Fruit fly (Drosophila melanogaster) whole organism, embryonic: Measurements from ENCODE around the gene Acbp6.

Source experiments
- Abd-B ChIP-seq: fragments of 200-800 bp; sonication (Bioruptor generic); optimal IDR thresholded peaks from 2 replicates; lab custom pipeline; 2018; ENCODE audit warnings: missing biosample characterization, mild to moderate bottlenecking, missing genetic modification characterization, moderate library complexity
- B-H1 ChIP-seq: fragments of 200-800 bp; sonication (Bioruptor generic); IDR thresholded peaks from 3 replicates; pipeline ENCODE4 v1.3.6; 2022; ENCODE audit warnings: missing biosample characterization, missing genetic modification characterization
- B-H2 ChIP-seq: fragments of 200-800 bp; sonication (Bioruptor generic); optimal IDR thresholded peaks from 2 replicates; lab custom pipeline; 2018; ENCODE audit warnings: missing biosample characterization, mild to moderate bottlenecking, missing genetic modification characterization
- CG10321 ChIP-seq: fragments of 200-800 bp; sonication (Bioruptor generic); IDR thresholded peaks from 2 replicates; pipeline ENCODE4 v1.3.6; 2022; ENCODE audit warnings: missing biosample characterization, missing genetic modification characterization
- CG14014 ChIP-seq: fragments of 200-800 bp; sonication (Bioruptor generic); IDR thresholded peaks from 2 replicates; pipeline ENCODE4 v1.3.6; 2022; ENCODE audit warnings: missing biosample characterization, missing genetic modification characterization
- CG14860 ChIP-seq: fragments of 200-800 bp; sonication (Bioruptor generic); IDR thresholded peaks from 3 replicates; pipeline ENCODE4 v1.3.6; 2022; ENCODE audit warnings: missing biosample characterization, missing genetic modification characterization; ENCODE audit not compliant: partially characterized antibody
- CG15514 ChIP-seq: fragments of 200-800 bp; sonication (Bioruptor generic); optimal IDR thresholded peaks from 3 replicates; lab custom pipeline; 2017; ENCODE audit warnings: missing biosample characterization, missing genetic modification characterization, mild to moderate bottlenecking, moderate library complexity, missing genetic modification reagents
- CG15696 ChIP-seq: fragments of 200-800 bp; sonication (Bioruptor generic); optimal IDR thresholded peaks from 2 replicates; lab custom pipeline; 2019; ENCODE audit warnings: missing biosample characterization, mild to moderate bottlenecking, missing genetic modification characterization, moderate library complexity
- CG1603 ChIP-seq: fragments of 200-800 bp; sonication (Bioruptor generic); optimal IDR thresholded peaks from 2 replicates; lab custom pipeline; 2019; ENCODE audit warnings: missing biosample characterization, mild to moderate bottlenecking, missing genetic modification characterization, moderate library complexity
- CG18476 ChIP-seq: fragments of 200-800 bp; sonication (Bioruptor generic); optimal IDR thresholded peaks from 2 replicates; lab custom pipeline; 2016; ENCODE audit warnings: missing biosample characterization, mild to moderate bottlenecking, missing genetic modification characterization
- CG2129 ChIP-seq: fragments of 200-800 bp; sonication (Bioruptor generic); IDR thresholded peaks from 2 replicates; pipeline ENCODE4 v1.3.6; 2022; ENCODE audit warnings: missing biosample characterization, missing genetic modification characterization; ENCODE audit not compliant: partially characterized antibody
- CG2712 ChIP-seq: fragments of 200-800 bp; optimal IDR thresholded peaks from 3 replicates; lab custom pipeline; 2019; ENCODE audit warnings: missing biosample characterization, mild to moderate bottlenecking, missing genetic modification characterization, moderate library complexity
- CG33557 ChIP-seq: fragments of 200-800 bp; sonication (Bioruptor generic); optimal IDR thresholded peaks from 2 replicates; lab custom pipeline; 2019; ENCODE audit warnings: missing biosample characterization, mild to moderate bottlenecking, missing genetic modification characterization, moderate library complexity
- CG3995 ChIP-seq: fragments of 200-800 bp; sonication (Bioruptor generic); optimal IDR thresholded peaks from 3 replicates; lab custom pipeline; 2016; ENCODE audit warnings: missing biosample characterization, missing genetic modification characterization
- CG43689 ChIP-seq: fragments of 200-800 bp; sonication (Bioruptor generic); IDR thresholded peaks from 2 replicates; pipeline ENCODE4 v1.3.6; 2022; ENCODE audit warnings: missing biosample characterization, missing genetic modification characterization
- CG6689 ChIP-seq: fragments of 200-800 bp; sonication (Bioruptor generic); IDR thresholded peaks from 2 replicates; pipeline ENCODE4 v1.3.6; 2022; ENCODE audit warnings: missing biosample characterization, missing genetic modification characterization
- CG7928 ChIP-seq: fragments of 200-800 bp; sonication (Bioruptor generic); optimal IDR thresholded peaks from 2 replicates; lab custom pipeline; 2017; ENCODE audit warnings: missing biosample characterization, mild to moderate bottlenecking, missing genetic modification characterization
- CG8089 ChIP-seq: fragments of 200-800 bp; sonication (Bioruptor generic); optimal IDR thresholded peaks from 3 replicates; lab custom pipeline; 2016; ENCODE audit warnings: missing biosample characterization, missing genetic modification characterization
- CG8944 ChIP-seq: fragments of 200-800 bp; sonication (Bioruptor generic); optimal IDR thresholded peaks from 3 replicates; lab custom pipeline; 2016; ENCODE audit warnings: missing biosample characterization, missing genetic modification characterization
- CG9215 ChIP-seq: fragments of 200-800 bp; sonication (Bioruptor generic); IDR thresholded peaks from 2 replicates; pipeline ENCODE4 v1.3.6; 2022; ENCODE audit warnings: missing biosample characterization, missing genetic modification characterization
- CG9727 ChIP-seq: fragments of 200-800 bp; sonication (Bioruptor generic); optimal IDR thresholded peaks from 3 replicates; lab custom pipeline; 2017; ENCODE audit warnings: missing biosample characterization, mild to moderate bottlenecking, missing genetic modification characterization
- CrebB ChIP-seq: fragments of 200-800 bp; sonication (Bioruptor generic); optimal IDR thresholded peaks from 3 replicates; lab custom pipeline; 2018; ENCODE audit warnings: missing biosample characterization, mild to moderate bottlenecking, missing genetic modification characterization
- Dp ChIP-seq: fragments of 200-800 bp; sonication (Bioruptor generic); optimal IDR thresholded peaks from 2 replicates; lab custom pipeline; 2018; ENCODE audit warnings: missing biosample characterization, mild to moderate bottlenecking, missing genetic modification characterization, moderate library complexity
- HmgD ChIP-seq: fragments of 200-800 bp; sonication (Bioruptor generic); optimal IDR thresholded peaks from 3 replicates; lab custom pipeline; 2016; ENCODE audit warnings: missing biosample characterization, missing genetic modification characterization
- Hmx ChIP-seq: fragments of 200-800 bp; sonication (Bioruptor generic); optimal IDR thresholded peaks from 2 replicates; lab custom pipeline; 2016; ENCODE audit warnings: missing biosample characterization, missing genetic modification characterization
- Hr3 ChIP-seq: fragments of 200-800 bp; sonication (Bioruptor generic); optimal IDR thresholded peaks from 3 replicates; lab custom pipeline; 2016; ENCODE audit warnings: missing biosample characterization, missing genetic modification characterization
- Hr39 ChIP-seq: fragments of >200 bp; optimal IDR thresholded peaks from 2 replicates; lab custom pipeline; 2017
- Poxn ChIP-seq: fragments of 200-800 bp; sonication (Bioruptor generic); IDR thresholded peaks from 2 replicates; pipeline ENCODE4 v1.3.6; 2022; ENCODE audit warnings: missing biosample characterization, missing genetic modification characterization
- Ptx1 ChIP-seq: fragments of 200-800 bp; sonication (Bioruptor generic); IDR thresholded peaks from 2 replicates; pipeline ENCODE4 v1.3.6; 2022; ENCODE audit warnings: missing biosample characterization, missing genetic modification characterization
- amos ChIP-seq: fragments of 200-800 bp; sonication (Bioruptor generic); IDR thresholded peaks from 2 replicates; pipeline ENCODE4 v1.3.6; 2022; ENCODE audit warnings: missing biosample characterization, missing genetic modification characterization; ENCODE audit not compliant: partially characterized antibody
- chm ChIP-seq: fragments of 200-800 bp; sonication (Bioruptor generic); IDR thresholded peaks from 2 replicates; pipeline ENCODE4 v1.3.6; 2022; ENCODE audit warnings: missing biosample characterization, missing genetic modification characterization
- crp ChIP-seq, 2 experiments: fragments of 200-800 bp; sonication (Bioruptor generic); optimal IDR thresholded peaks; 2 replicates in 1 of 2; 3 replicates in 1 of 2; lab custom pipeline; 2017; ENCODE audit warnings: missing biosample characterization in 2 of 2, missing genetic modification characterization in 2 of 2, mild to moderate bottlenecking in 1 of 2, moderate library complexity in 1 of 2
- esg ChIP-seq: fragments of 200-800 bp; sonication (Bioruptor generic); conservative IDR thresholded peaks from 2 replicates; pipeline ENCODE4 v1.3.6; 2022; ENCODE audit warnings: missing biosample characterization, missing genetic modification characterization
- fd64A ChIP-seq: fragments of 200-800 bp; sonication (Bioruptor generic); optimal IDR thresholded peaks from 3 replicates; lab custom pipeline; 2018; ENCODE audit warnings: missing biosample characterization, mild to moderate bottlenecking, missing genetic modification characterization
- gem ChIP-seq: fragments of 200-800 bp; sonication (Bioruptor generic); optimal IDR thresholded peaks from 2 replicates; lab custom pipeline; 2019; ENCODE audit warnings: missing biosample characterization, mild to moderate bottlenecking, missing genetic modification characterization, moderate library complexity
- hkb ChIP-seq, 2 experiments: fragments of 200-800 bp in 1 of 2; fragments of >200 bp in 1 of 2; sonication (Bioruptor generic) in 1 of 2; IDR thresholded peaks in 1 of 2; optimal IDR thresholded peaks in 1 of 2; 2 replicates each; pipeline versions ENCODE4 v1.3.6 to Lab custom; 2017 to 2022; ENCODE audit warnings: missing biosample characterization in 1 of 2, missing genetic modification characterization in 1 of 2
- maf-S ChIP-seq: fragments of 200-800 bp; sonication (Bioruptor generic); optimal IDR thresholded peaks from 2 replicates; lab custom pipeline; 2016; ENCODE audit warnings: missing biosample characterization, missing genetic modification characterization
- otp ChIP-seq: fragments of 200-800 bp; sonication (Bioruptor generic); IDR thresholded peaks from 3 replicates; pipeline ENCODE4, ENCODE4 v1.3.6; 2022; ENCODE audit warnings: missing biosample characterization, missing genetic modification characterization
- pan ChIP-seq, 4 experiments: fragments of >200 bp in 3 of 4; fragments of 200-800 bp in 1 of 4; sonication (Bioruptor generic) in 1 of 4; optimal IDR thresholded peaks in 3 of 4; IDR thresholded peaks in 1 of 4; 2 replicates each; pipeline versions ENCODE4 v1.3.6 to Lab custom; 2017 to 2022; ENCODE audit warnings: missing biosample characterization in 2 of 4, missing genetic modification characterization in 2 of 4, mixed read lengths in 1 of 4
- schlank ChIP-seq: fragments of 200-800 bp; sonication (Bioruptor generic); optimal IDR thresholded peaks from 2 replicates; lab custom pipeline; 2018; ENCODE audit warnings: missing biosample characterization, mild to moderate bottlenecking, missing genetic modification characterization
- sd ChIP-seq: fragments of 200-800 bp; sonication (Bioruptor generic); optimal IDR thresholded peaks from 3 replicates; lab custom pipeline; 2018; ENCODE audit warnings: missing biosample characterization, mild to moderate bottlenecking, missing genetic modification characterization, moderate library complexity
- slp2 ChIP-seq: fragments of 200-800 bp; sonication (Bioruptor generic); optimal IDR thresholded peaks from 2 replicates; lab custom pipeline; 2016; ENCODE audit warnings: missing biosample characterization, missing genetic modification characterization
- sqz ChIP-seq: fragments of 200-800 bp; sonication (Bioruptor generic); optimal IDR thresholded peaks from 3 replicates; lab custom pipeline; 2018; ENCODE audit warnings: missing biosample characterization, mild to moderate bottlenecking, missing genetic modification characterization
- sug ChIP-seq: fragments of 200-800 bp; optimal IDR thresholded peaks from 2 replicates; lab custom pipeline; 2019; ENCODE audit warnings: missing biosample characterization, mild to moderate bottlenecking, missing genetic modification characterization, moderate library complexity
- tap ChIP-seq: fragments of 200-800 bp; optimal IDR thresholded peaks from 3 replicates; lab custom pipeline; 2019; ENCODE audit warnings: missing biosample characterization, mild to moderate bottlenecking, missing genetic modification characterization, moderate library complexity
- tio ChIP-seq: fragments of 200-800 bp; sonication (Bioruptor generic); optimal IDR thresholded peaks from 2 replicates; lab custom pipeline; 2017; ENCODE audit warnings: missing biosample characterization, missing genetic modification characterization, inconsistent platforms
- tll ChIP-seq, 2 experiments: fragments of 200-800 bp in 1 of 2; fragments of >200 bp in 1 of 2; sonication (Bioruptor generic) in 1 of 2; optimal IDR thresholded peaks; 2 replicates each; lab custom pipeline; 2017 to 2019; ENCODE audit warnings: missing biosample characterization in 2 of 2, missing genetic modification characterization in 2 of 2, mild to moderate bottlenecking in 1 of 2, moderate library complexity in 1 of 2
- toy ChIP-seq: fragments of 200-800 bp; sonication (Bioruptor generic); IDR thresholded peaks from 2 replicates; pipeline ENCODE4 v1.3.6; 2022; ENCODE audit warnings: missing biosample characterization, missing genetic modification characterization
- z ChIP-seq: fragments of 200-800 bp; sonication (Bioruptor generic); IDR thresholded peaks from 3 replicates; pipeline ENCODE4 v1.3.6; 2022; ENCODE audit warnings: missing biosample characterization, missing genetic modification characterization
- zfh1 ChIP-seq: fragments of 200-800 bp; sonication (Bioruptor generic); IDR thresholded peaks from 3 replicates; pipeline ENCODE4 v1.3.6; 2022; ENCODE audit warnings: missing biosample characterization, missing genetic modification characterization

The Acbp6 gene

DNA sequence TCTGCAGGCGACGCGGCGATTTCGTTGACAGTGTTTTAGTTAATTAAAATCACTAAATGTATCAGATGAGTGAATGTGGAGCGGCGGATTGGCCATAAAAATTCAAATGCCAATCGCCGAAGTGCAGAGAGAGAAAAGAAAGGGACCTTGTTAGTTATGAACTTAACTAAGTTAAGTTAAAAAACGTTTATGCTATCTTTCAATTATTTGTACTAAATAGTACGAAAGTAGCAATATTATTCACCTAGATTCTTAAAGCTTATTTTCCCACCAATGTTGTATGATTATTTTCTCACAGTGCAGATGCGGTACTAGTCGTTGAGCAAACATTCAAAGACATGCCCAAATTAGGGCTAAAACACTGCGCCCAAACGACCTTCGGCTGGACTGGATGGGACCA is 37.9 kb upstream of the Acbp6 start (continued):
- TF ChIP-seq sug (tag; lab: Kevin White, UChicago): no peak
- TF ChIP-seq zfh1 (GFP tag; lab: Robert Waterston, UW): peak; percentile 73
- TF ChIP-seq CG18476 (GFP tag; lab: Kevin White, UChicago): peak; percentile 34
- TF ChIP-seq CG15514 (GFP tag; lab: Kevin White, UChicago): peak; percentile 30
- TF ChIP-seq tap: peak; percentile 83
- peak; percentile 38; the same call in 1 of the 2 replicates for TF ChIP-seq chm (GFP tag; lab: Robert Waterston, UW)
- TF ChIP-seq crp (GFP tag; optimal IDR thresholded peaks at IDR 0.05; lab: Kevin White, UChicago): no peak
- no peak for TF ChIP-seq tll (GFP tag; optimal IDR thresholded peaks at IDR 0.05; lab: Kevin White, UChicago)
- TF ChIP-seq Ptx1 (GFP tag; lab: Robert Waterston, UW): peak; percentile 76
- no peak for TF ChIP-seq CG14860 (GFP tag; lab: Robert Waterston, UW)
- TF ChIP-seq CG6689: peak; percentile 78
- peak; percentile 18 for TF ChIP-seq CG15696 (tag; lab: Kevin White, UChicago)
- TF ChIP-seq CG33557 (GFP tag; lab: Kevin White, UChicago): no peak
- TF ChIP-seq sqz (GFP tag; lab: Kevin White, UChicago): no peak
- TF ChIP-seq CG7928 (GFP tag; lab: Kevin White, UChicago): no peak
- no peak for TF ChIP-seq Hr39 (lab: Kevin White, UChicago)
- no peak for TF ChIP-seq HmgD
- no peak for TF ChIP-seq otp (GFP tag; lab: Robert Waterston, UW)
- TF ChIP-seq hkb (optimal IDR thresholded peaks at IDR 0.05; lab: Kevin White, UChicago): no peak
- TF ChIP-seq hkb (GFP tag; IDR thresholded peaks at IDR 0.05; lab: Robert Waterston, UW): peak; percentile 78
- peak; percentile 28 for TF ChIP-seq Hr3 (GFP tag; lab: Kevin White, UChicago)
- TF ChIP-seq CG43689 (GFP tag; lab: Robert Waterston, UW): peak; percentile 23; the same call in 1 of the 2 replicates
- peak; percentile 82 for TF ChIP-seq CG2712 (tag; lab: Kevin White, UChicago)
- TF ChIP-seq CG14014 (GFP tag; lab: Robert Waterston, UW): peak; percentile 22; the same call in 1 of the 2 replicates
- peak; percentile 3 for TF ChIP-seq tio (GFP tag; lab: Kevin White, UChicago)
- TF ChIP-seq esg (GFP tag; lab: Robert Waterston, UW): peak; percentile 57
- 0 out of 2 replicates have a peak, but pooled peaks have one; percentile 25 for TF ChIP-seq CG9215 (GFP tag; lab: Robert Waterston, UW)
- peak; percentile 22 for TF ChIP-seq sd (tag; lab: Kevin White, UChicago)
- TF ChIP-seq schlank (tag; lab: Kevin White, UChicago): no peak
- peak; percentile 8 for TF ChIP-seq CG9727 (GFP tag; lab: Kevin White, UChicago)
- TF ChIP-seq B-H2: no peak
- TF ChIP-seq gem: peak; percentile 77
- peak; percentile 6 for TF ChIP-seq CG3995 (GFP tag; lab: Kevin White, UChicago)
- TF ChIP-seq CG2129 (GFP tag; lab: Robert Waterston, UW): no peak
- TF ChIP-seq B-H1 (GFP tag; lab: Robert Waterston, UW): peak; percentile 69
- TF ChIP-seq maf-S: no peak
- TF ChIP-seq CG1603: peak; percentile 74
- TF ChIP-seq Dp (GFP tag; lab: Kevin White, UChicago): no peak
- TF ChIP-seq Abd-B (GFP tag; lab: Kevin White, UChicago): peak; percentile 74
- no peak for TF ChIP-seq fd64A (GFP tag; lab: Kevin White, UChicago)
- TF ChIP-seq CG8944 (GFP tag; lab: Kevin White, UChicago): peak; percentile 15
- no peak for TF ChIP-seq toy (GFP tag; lab: Robert Waterston, UW)
- TF ChIP-seq pan (optimal IDR thresholded peaks at IDR 0.05; lab: Kevin White, UChicago): no peak
- peak in 1 of 2 experiments; percentile 89 for TF ChIP-seq pan (GFP tag; optimal IDR thresholded peaks at IDR 0.05 in 1 of 2, IDR thresholded peaks at IDR 0.05 in 1 of 2)
- TF ChIP-seq z (GFP tag; lab: Robert Waterston, UW): no peak
- no peak for TF ChIP-seq amos (GFP tag; lab: Robert Waterston, UW)
- TF ChIP-seq CrebB (tag; lab: Kevin White, UChicago): no peak
- TF ChIP-seq CG8089 (GFP tag; lab: Kevin White, UChicago): no peak
- TF ChIP-seq Hmx (GFP tag; lab: Kevin White, UChicago): no peak
- TF ChIP-seq Poxn (GFP tag; lab: Robert Waterston, UW): no peak
- no peak for TF ChIP-seq slp2
- no peak for TF ChIP-seq CG10321 (GFP tag; lab: Robert Waterston, UW)
